Worm (Caenorhabditis elegans) whole organism, early embryonic: ENCODE measurements around the gene srgp-1.

Source experiments
- F13C5.2 ChIP-seq: sonication (generic microtip); optimal IDR thresholded peaks from 2 replicates; lab custom pipeline; 2017; ENCODE audit warnings: mild to moderate bottlenecking, missing genetic modification characterization, inconsistent platforms, missing compliant biosample characterization
- ama-1 ChIP-seq: fragments of 150-350 bp; optimal IDR thresholded peaks from 2 replicates; lab custom pipeline; 2014
- ceh-13 ChIP-seq: fragments of 200-800 bp; sonication (Bioruptor generic); optimal IDR thresholded peaks from 2 replicates; lab custom pipeline; 2018; ENCODE audit warnings: mild to moderate bottlenecking, missing genetic modification characterization, missing compliant biosample characterization
- hmbx-1 ChIP-seq: sonication (generic microtip); optimal IDR thresholded peaks from 2 replicates; lab custom pipeline; 2016; ENCODE audit warnings: mild to moderate bottlenecking, missing genetic modification characterization, missing compliant biosample characterization
- tbx-11 ChIP-seq: fragments of 200-800 bp; sonication (Bioruptor generic); IDR thresholded peaks from 2 replicates; pipeline ENCODE4 v1.3.6; 2022; ENCODE audit warnings: missing genetic modification characterization, missing compliant biosample characterization

- TF ChIP-seq F13C5.2 (tag; lab: Kevin White, UChicago) (no peak), ama-1 (no peak), tbx-11 (GFP tag; lab: Robert Waterston, UW) (no peak), hmbx-1 (tag; lab: Kevin White, UChicago) (no peak), ceh-13 (GFP tag; lab: Kevin White, UChicago) (no peak)
Observed at ce11 chrIV:11582450-11583166, 12.3 kb downstream of the srgp-1 start.
